Fruit fly (Drosophila melanogaster) whole organism, prepupa: ENCODE data around the gene Hsp67Bc.

Experiments
- Blimp-1 ChIP-seq: fragments of 200-800 bp; sonication (Bioruptor generic); optimal IDR thresholded peaks from 3 replicates; lab custom pipeline; 2017; ENCODE audit warnings: missing biosample characterization, missing genetic modification characterization, mild to moderate bottlenecking, moderate library complexity, missing genetic modification reagents
- CG10631 ChIP-seq: fragments of 200-800 bp; sonication (Bioruptor generic); optimal IDR thresholded peaks from 2 replicates; lab custom pipeline; 2016; ENCODE audit warnings: missing biosample characterization, missing genetic modification characterization
- CG11294 ChIP-seq: fragments of 200-800 bp; sonication (Bioruptor generic); IDR thresholded peaks from 2 replicates; pipeline ENCODE4 v1.3.6; 2022; ENCODE audit warnings: missing biosample characterization, missing genetic modification characterization
- CG11762 ChIP-seq: fragments of 200-800 bp; sonication (Bioruptor generic); optimal IDR thresholded peaks from 3 replicates; lab custom pipeline; 2016; ENCODE audit warnings: missing biosample characterization, missing genetic modification characterization; ENCODE audit not compliant: insufficient read depth
- CG11902 ChIP-seq: fragments of 200-800 bp; sonication (Bioruptor generic); optimal IDR thresholded peaks from 3 replicates; lab custom pipeline; 2016; ENCODE audit warnings: missing biosample characterization, missing genetic modification characterization
- CG15336 ChIP-seq: fragments of 200-800 bp; sonication (Bioruptor generic); IDR thresholded peaks from 2 replicates; pipeline ENCODE4 v1.3.6; 2022; ENCODE audit warnings: missing biosample characterization, missing genetic modification characterization
- CG1621 ChIP-seq: fragments of 200-800 bp; sonication (Bioruptor generic); optimal IDR thresholded peaks from 3 replicates; lab custom pipeline; 2018; ENCODE audit warnings: missing biosample characterization, mild to moderate bottlenecking, missing genetic modification characterization
- CG16779 ChIP-seq: fragments of 200-800 bp; sonication (Bioruptor generic); optimal IDR thresholded peaks from 3 replicates; lab custom pipeline; 2017; ENCODE audit warnings: missing biosample characterization, mild to moderate bottlenecking, missing genetic modification characterization
- CG31627 ChIP-seq: fragments of 200-800 bp; sonication (Bioruptor generic); optimal IDR thresholded peaks from 3 replicates; lab custom pipeline; 2016; ENCODE audit warnings: missing biosample characterization, missing genetic modification characterization
- CG32006 ChIP-seq: fragments of 200-800 bp; sonication (Bioruptor generic); optimal IDR thresholded peaks from 3 replicates; lab custom pipeline; 2017; ENCODE audit warnings: missing biosample characterization, mild to moderate bottlenecking, missing genetic modification characterization
- CG3919 ChIP-seq: fragments of 200-800 bp; sonication (Bioruptor generic); optimal IDR thresholded peaks from 3 replicates; lab custom pipeline; 2016; ENCODE audit warnings: missing biosample characterization, missing genetic modification characterization
- CG6163 ChIP-seq: fragments of 200-800 bp; sonication (Bioruptor generic); IDR thresholded peaks from 3 replicates; pipeline ENCODE4 v1.3.6; 2022; ENCODE audit warnings: missing biosample characterization, missing genetic modification characterization
- CG6276 ChIP-seq: fragments of 200-800 bp; sonication (Bioruptor generic); optimal IDR thresholded peaks from 2 replicates; lab custom pipeline; 2017; ENCODE audit warnings: missing biosample characterization, mild to moderate bottlenecking, missing genetic modification characterization
- CG6792 ChIP-seq: fragments of 200-800 bp; sonication (Bioruptor generic); optimal IDR thresholded peaks from 3 replicates; lab custom pipeline; 2016; ENCODE audit warnings: missing biosample characterization, missing genetic modification characterization
- CG6808 ChIP-seq: fragments of 200-800 bp; sonication (Bioruptor generic); optimal IDR thresholded peaks from 3 replicates; lab custom pipeline; 2017; ENCODE audit warnings: missing biosample characterization, missing genetic modification characterization, mild to moderate bottlenecking, moderate library complexity, missing genetic modification reagents
- CG6854 ChIP-seq: fragments of 200-800 bp; sonication (Bioruptor generic); optimal IDR thresholded peaks from 2 replicates; lab custom pipeline; 2017; ENCODE audit warnings: missing biosample characterization, mild to moderate bottlenecking, missing genetic modification characterization
- CG7368 ChIP-seq: fragments of 200-800 bp; sonication (Bioruptor generic); optimal IDR thresholded peaks from 3 replicates; lab custom pipeline; 2016; ENCODE audit warnings: missing biosample characterization, missing genetic modification characterization
- CG8319 ChIP-seq: fragments of 200-800 bp; sonication (Bioruptor generic); optimal IDR thresholded peaks from 3 replicates; lab custom pipeline; 2016; ENCODE audit warnings: missing biosample characterization, missing genetic modification characterization
- CG8632 ChIP-seq: fragments of 200-800 bp; sonication (Bioruptor generic); optimal IDR thresholded peaks from 3 replicates; lab custom pipeline; 2016; ENCODE audit warnings: missing biosample characterization, missing genetic modification characterization
- CG9139 ChIP-seq: fragments of 200-800 bp; sonication (Bioruptor generic); optimal IDR thresholded peaks from 3 replicates; lab custom pipeline; 2017; ENCODE audit warnings: missing biosample characterization, mild to moderate bottlenecking, missing genetic modification characterization
- Eip75B ChIP-seq: fragments of 200-800 bp; sonication (Bioruptor generic); optimal IDR thresholded peaks from 3 replicates; lab custom pipeline; 2016; ENCODE audit warnings: missing biosample characterization, missing genetic modification characterization
- Eip78C ChIP-seq: fragments of 200-800 bp; sonication (Bioruptor generic); peaks from one replicate; lab custom pipeline; 2016; ENCODE audit warnings: missing biosample characterization, missing genetic modification characterization
- Eip93F ChIP-seq: fragments of 200-800 bp; sonication (Bioruptor generic); optimal IDR thresholded peaks from 2 replicates; lab custom pipeline; 2016; ENCODE audit warnings: missing biosample characterization, mild to moderate bottlenecking, missing genetic modification characterization
- Ets21C ChIP-seq: fragments of 200-800 bp; sonication (Bioruptor generic); optimal IDR thresholded peaks from 3 replicates; lab custom pipeline; 2016; ENCODE audit warnings: missing biosample characterization, missing genetic modification characterization
- Gug ChIP-seq: fragments of 200-800 bp; sonication (Bioruptor generic); IDR thresholded peaks from 2 replicates; pipeline ENCODE4 v1.3.6; 2022; ENCODE audit warnings: missing biosample characterization, missing genetic modification characterization
- Hr4 ChIP-seq: fragments of 200-800 bp; sonication (Bioruptor generic); optimal IDR thresholded peaks from 3 replicates; lab custom pipeline; 2016; ENCODE audit warnings: missing biosample characterization, missing genetic modification characterization
- Lpt ChIP-seq: fragments of 200-800 bp; sonication (Bioruptor generic); optimal IDR thresholded peaks from 3 replicates; lab custom pipeline; 2016; ENCODE audit warnings: missing biosample characterization, missing genetic modification characterization
- OdsH ChIP-seq: fragments of 200-800 bp; sonication (Bioruptor generic); optimal IDR thresholded peaks from 3 replicates; lab custom pipeline; 2016; ENCODE audit warnings: missing biosample characterization, missing genetic modification characterization
- Smox ChIP-seq: fragments of 200-800 bp; sonication (Bioruptor generic); optimal IDR thresholded peaks from 3 replicates; lab custom pipeline; 2016; ENCODE audit warnings: missing biosample characterization, missing genetic modification characterization
- Sox102F ChIP-seq: fragments of 200-800 bp; sonication (Bioruptor generic); optimal IDR thresholded peaks from 2 replicates; lab custom pipeline; 2016; ENCODE audit warnings: missing biosample characterization, mild to moderate bottlenecking, missing genetic modification characterization
- Sox14 ChIP-seq: fragments of 200-800 bp; sonication (Bioruptor generic); optimal IDR thresholded peaks from 3 replicates; lab custom pipeline; 2016; ENCODE audit warnings: missing biosample characterization, missing genetic modification characterization
- Sox15 ChIP-seq: fragments of 200-800 bp; sonication (Bioruptor generic); optimal IDR thresholded peaks from 3 replicates; lab custom pipeline; 2016; ENCODE audit warnings: missing biosample characterization, missing genetic modification characterization
- achi ChIP-seq: fragments of 200-800 bp; sonication (Bioruptor generic); optimal IDR thresholded peaks from 3 replicates; lab custom pipeline; 2016; ENCODE audit warnings: missing biosample characterization, missing genetic modification characterization
- acj6 ChIP-seq: fragments of 200-800 bp; sonication (Bioruptor generic); optimal IDR thresholded peaks from 3 replicates; lab custom pipeline; 2016; ENCODE audit warnings: missing biosample characterization, missing genetic modification characterization
- dsx ChIP-seq: fragments of 200-800 bp; optimal IDR thresholded peaks from 3 replicates; lab custom pipeline; 2019; ENCODE audit warnings: missing biosample characterization, mild to moderate bottlenecking, missing genetic modification characterization, moderate library complexity; ENCODE audit not compliant: poor library complexity, severe bottlenecking
- eg ChIP-seq: fragments of 200-800 bp; sonication (Bioruptor generic); IDR thresholded peaks from 3 replicates; pipeline ENCODE4 v1.3.6; 2022; ENCODE audit warnings: missing biosample characterization, missing genetic modification characterization
- esn ChIP-seq: fragments of 200-800 bp; sonication (Bioruptor generic); optimal IDR thresholded peaks from 2 replicates; lab custom pipeline; 2016; ENCODE audit warnings: missing biosample characterization, mild to moderate bottlenecking, missing genetic modification characterization, moderate library complexity
- fd59A ChIP-seq: fragments of 200-800 bp; sonication (Bioruptor generic); optimal IDR thresholded peaks from 2 replicates; lab custom pipeline; 2017; ENCODE audit warnings: missing biosample characterization, mild to moderate bottlenecking, missing genetic modification characterization, missing genetic modification reagents
- fd85E ChIP-seq: fragments of 200-800 bp; sonication (Bioruptor generic); optimal IDR thresholded peaks from 3 replicates; lab custom pipeline; 2016; ENCODE audit warnings: missing biosample characterization, missing genetic modification characterization
- fkh ChIP-seq: fragments of 200-800 bp; sonication (Bioruptor generic); optimal IDR thresholded peaks from 3 replicates; lab custom pipeline; 2017; ENCODE audit warnings: missing biosample characterization, mild to moderate bottlenecking, missing genetic modification characterization, moderate library complexity
- lz ChIP-seq: fragments of 200-800 bp; sonication (Bioruptor generic); optimal IDR thresholded peaks from 3 replicates; lab custom pipeline; 2016; ENCODE audit warnings: missing biosample characterization, missing genetic modification characterization
- net ChIP-seq: fragments of 200-800 bp; sonication (Bioruptor generic); optimal IDR thresholded peaks from 3 replicates; lab custom pipeline; 2016; ENCODE audit warnings: missing biosample characterization, missing genetic modification characterization
- pdm3 ChIP-seq: fragments of 200-800 bp; sonication (Bioruptor generic); optimal IDR thresholded peaks from 3 replicates; lab custom pipeline; 2016; ENCODE audit warnings: missing biosample characterization, missing genetic modification characterization
- salr ChIP-seq, 2 experiments: fragments of 200-800 bp; sonication (Bioruptor generic); optimal IDR thresholded peaks; 3 replicates each; lab custom pipeline; 2016 to 2018; ENCODE audit warnings: missing biosample characterization in 2 of 2, missing genetic modification characterization in 2 of 2, mild to moderate bottlenecking in 1 of 2
- spab ChIP-seq: fragments of 200-800 bp; sonication (Bioruptor generic); optimal IDR thresholded peaks from 2 replicates; lab custom pipeline; 2017; ENCODE audit warnings: missing biosample characterization, mild to moderate bottlenecking, missing genetic modification characterization, missing genetic modification reagents
- svp ChIP-seq: fragments of 200-800 bp; sonication (Bioruptor generic); peaks from one replicate; lab custom pipeline; 2016; ENCODE audit warnings: missing biosample characterization, missing genetic modification characterization

The Hsp67Bc gene

DNA sequence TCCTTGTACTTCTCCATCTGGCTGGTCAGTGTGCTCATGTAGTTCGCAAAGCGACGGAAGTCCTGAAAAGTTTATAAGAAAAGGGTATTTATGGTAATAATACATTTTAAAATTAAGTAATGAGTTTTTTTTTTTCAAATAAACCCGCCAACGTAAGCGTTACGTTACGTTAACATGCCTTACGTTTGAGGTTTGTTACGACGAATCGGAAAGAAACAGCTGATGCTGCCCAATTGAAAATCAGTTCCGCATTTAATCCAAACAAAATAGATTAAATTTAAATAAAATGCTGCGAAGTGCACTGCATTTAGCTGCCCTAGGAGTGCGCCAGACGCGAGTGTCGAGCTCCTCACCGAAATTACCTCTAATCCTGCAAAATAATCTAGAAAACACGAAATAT lies 8.2 kb downstream of the Hsp67Bc start, which contains the start of gene mRRF1:
Gene mRRF1 (plus strand): TSS at position 220 of the 400 bp plus-strand sequence.
- no peak for TF ChIP-seq OdsH (GFP tag; lab: Kevin White, UChicago)
- TF ChIP-seq achi (GFP tag; lab: Kevin White, UChicago): peak; percentile 58
- TF ChIP-seq Eip93F (GFP tag; lab: Kevin White, UChicago): peak; percentile 15
- TF ChIP-seq pdm3 (GFP tag; lab: Kevin White, UChicago): no peak

DNA sequence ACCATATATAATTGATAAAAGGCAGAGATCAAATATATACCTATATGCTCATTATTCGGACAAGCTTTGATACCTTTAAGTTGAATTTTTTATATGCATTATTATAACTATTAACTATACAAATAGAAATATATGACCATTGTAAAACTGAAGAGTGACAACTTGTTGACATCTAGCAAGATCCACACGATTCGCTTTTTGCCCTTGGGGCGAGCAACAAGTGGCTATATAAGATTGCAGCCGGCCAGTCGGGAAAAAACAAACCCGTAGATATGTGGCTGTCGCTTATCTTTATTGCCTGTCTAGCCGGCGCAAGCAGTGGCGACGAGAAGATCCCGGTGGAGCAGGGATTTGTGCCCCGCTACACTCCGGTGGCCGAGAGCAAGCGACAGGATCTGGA lies 10.4 kb downstream of the Hsp67Bc start, which contains the start of gene CG34456:
Gene CG34456 (plus strand): TSS at position 215 of the 400 bp plus-strand sequence.
- TF ChIP-seq svp (GFP tag; lab: Kevin White, UChicago) (peak; percentile 81), CG6808 (peak; percentile 19), CG8632 (GFP tag; lab: Kevin White, UChicago) (no peak), Sox14 (no peak), esn (no peak), Smox (GFP tag; lab: Kevin White, UChicago) (no peak), CG10631 (no peak), acj6 (GFP tag; lab: Kevin White, UChicago) (no peak), CG6163 (GFP tag; lab: Robert Waterston, UW) (0 out of 3 replicates have a peak, but pooled peaks have one; percentile 39), fd85E (GFP tag; lab: Kevin White, UChicago) (no peak), eg (no peak), Blimp-1 (GFP tag; lab: Kevin White, UChicago) (no peak), CG11762 (GFP tag; lab: Kevin White, UChicago) (no peak), Eip78C (peak; percentile 59), fkh (GFP tag; lab: Kevin White, UChicago) (peak; percentile 25), Sox15 (GFP tag; lab: Kevin White, UChicago) (no peak)

DNA sequence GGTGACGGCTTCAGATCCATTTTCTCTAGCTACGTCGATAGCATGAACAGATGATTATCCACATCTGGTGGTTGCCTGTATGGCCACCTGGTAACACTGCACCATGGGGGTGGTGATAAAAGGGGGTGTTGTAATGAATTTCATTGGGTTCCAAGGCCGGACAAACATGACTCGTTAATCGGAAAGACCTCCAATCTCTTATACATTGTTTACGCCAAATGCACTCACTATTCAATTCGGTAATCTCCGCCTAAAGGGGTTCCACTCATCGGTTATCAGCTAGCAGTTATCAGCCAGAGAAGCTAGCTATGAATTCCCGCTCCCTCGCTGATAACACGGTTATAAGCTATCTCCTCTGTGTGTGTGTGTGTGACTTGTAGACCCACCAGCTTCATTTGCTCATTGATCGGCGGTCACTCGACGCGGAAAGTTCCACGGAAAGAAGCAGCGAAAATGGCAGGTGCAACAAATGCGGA lies 12.0 kb downstream of the Hsp67Bc start, which contains the start of gene Pdxk:
Gene Pdxk (plus strand): TSS at position 100 of the 476 bp plus-strand sequence.
- TF ChIP-seq CG32006: no peak
- peak; percentile 12 for TF ChIP-seq Sox14
- TF ChIP-seq CG11902 (GFP tag; lab: Kevin White, UChicago): no peak
- TF ChIP-seq Eip78C: peak; percentile 74
- TF ChIP-seq Lpt (GFP tag; lab: Kevin White, UChicago): no peak
- TF ChIP-seq CG6792 (GFP tag; lab: Kevin White, UChicago): no peak
- TF ChIP-seq CG3919 (GFP tag; lab: Kevin White, UChicago): no peak
- no peak for TF ChIP-seq CG15336 (GFP tag; lab: Robert Waterston, UW)
- no peak for TF ChIP-seq fd59A (GFP tag; lab: Kevin White, UChicago)
- TF ChIP-seq acj6 (GFP tag; lab: Kevin White, UChicago): no peak
- no peak for TF ChIP-seq Blimp-1 (GFP tag; lab: Kevin White, UChicago)
- TF ChIP-seq CG8632 (GFP tag; lab: Kevin White, UChicago): no peak
- TF ChIP-seq CG6276 (GFP tag; lab: Kevin White, UChicago): peak; percentile 30
- TF ChIP-seq Eip75B (GFP tag; lab: Kevin White, UChicago): peak; percentile 43
- no peak for TF ChIP-seq Sox15 (GFP tag; lab: Kevin White, UChicago)
- peak; percentile 3 for TF ChIP-seq net (GFP tag; lab: Kevin White, UChicago)
- no peak for TF ChIP-seq CG31627 (GFP tag; lab: Kevin White, UChicago)
- TF ChIP-seq CG16779 (tag; lab: Kevin White, UChicago): peak; percentile 39
- no peak for TF ChIP-seq Sox102F (GFP tag; lab: Kevin White, UChicago)
- TF ChIP-seq lz: no peak
- TF ChIP-seq CG1621 (tag; lab: Kevin White, UChicago): peak; percentile 2
- TF ChIP-seq Gug (GFP tag; lab: Robert Waterston, UW): no peak
- TF ChIP-seq salr (GFP tag; optimal IDR thresholded peaks at IDR 0.05; lab: Kevin White, UChicago): no peak
- peak; percentile 89 for TF ChIP-seq svp (GFP tag; lab: Kevin White, UChicago)
- no peak for TF ChIP-seq CG6808
- TF ChIP-seq CG11294 (GFP tag; lab: Robert Waterston, UW): no peak
- no peak for TF ChIP-seq CG11762 (GFP tag; lab: Kevin White, UChicago)
- peak; percentile 39 for TF ChIP-seq dsx
- no peak for TF ChIP-seq spab (GFP tag; lab: Kevin White, UChicago)
- TF ChIP-seq fd85E (GFP tag; lab: Kevin White, UChicago): no peak
- TF ChIP-seq CG8319 (GFP tag; lab: Kevin White, UChicago): no peak
- TF ChIP-seq CG9139 (GFP tag; lab: Kevin White, UChicago): no peak
- no peak for TF ChIP-seq achi (GFP tag; lab: Kevin White, UChicago)
- TF ChIP-seq CG6163 (GFP tag; lab: Robert Waterston, UW): no peak; the same call in 2 of the 3 replicates
- TF ChIP-seq Ets21C (GFP tag; lab: Kevin White, UChicago): no peak
- TF ChIP-seq CG7368 (GFP tag; lab: Kevin White, UChicago): no peak
- TF ChIP-seq Hr4 (GFP tag; lab: Kevin White, UChicago): no peak
- no peak for TF ChIP-seq Smox (GFP tag; lab: Kevin White, UChicago)
- TF ChIP-seq Eip93F (GFP tag; lab: Kevin White, UChicago): no peak
- TF ChIP-seq CG6854 (GFP tag; lab: Kevin White, UChicago): peak; percentile 19
